Worm (Caenorhabditis elegans): ENCODE results near the gene mul-1.

mul-1 gene

DNA sequence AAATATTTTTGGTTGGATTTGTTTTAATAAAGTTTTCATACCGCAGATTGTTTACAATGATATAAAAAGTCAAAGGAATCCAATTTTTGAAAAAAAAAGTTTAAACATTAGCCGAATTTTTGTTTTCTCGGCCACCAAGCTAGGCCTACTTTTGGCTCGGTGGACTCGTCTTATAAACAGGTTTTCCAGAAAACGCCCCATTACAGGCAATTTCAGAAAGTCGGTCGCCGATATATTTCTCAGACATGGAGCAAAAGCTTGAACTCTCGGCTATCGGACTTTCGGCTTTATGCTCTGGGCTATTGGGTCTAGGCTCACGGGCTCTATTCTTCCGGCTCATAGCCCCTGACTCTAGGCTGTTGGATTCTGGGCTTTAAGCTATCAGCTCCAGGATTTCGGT lies 39.9 kb downstream of the mul-1 start:
- TF ChIP-seq ama-1 (optimal IDR thresholded peaks at IDR 0.05) (peak; percentile 52), fkh-10 (GFP tag; optimal IDR thresholded peaks at IDR 0.05) (no peak), zag-1 (tag; optimal IDR thresholded peaks at IDR 0.05) (no peak), lsy-12 (tag; optimal IDR thresholded peaks at IDR 0.05) (no peak)

DNA sequence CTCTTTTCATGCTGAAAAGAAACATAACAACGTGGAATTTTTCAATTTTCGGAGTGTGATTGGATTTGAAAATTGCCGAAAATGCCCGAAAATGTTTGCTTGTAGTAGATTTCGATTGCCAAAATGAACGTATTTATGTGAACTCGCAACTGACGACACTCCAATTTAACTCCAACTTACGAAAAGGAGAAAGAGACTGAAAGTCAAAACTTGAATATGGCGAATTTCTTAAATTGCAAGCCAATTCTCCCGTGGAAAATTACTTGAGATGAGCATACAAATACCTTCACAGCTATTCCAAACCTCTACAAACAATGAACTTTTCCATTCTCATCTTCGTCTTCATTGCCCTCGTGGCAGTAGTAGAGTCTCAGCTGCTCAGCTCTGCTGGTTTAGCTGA lies 40.4 kb downstream of the mul-1 start:
- TF ChIP-seq nhr-77 (tag; optimal IDR thresholded peaks at IDR 0.05) (no peak), elt-1 (tag; optimal IDR thresholded peaks at IDR 0.05) (no peak), hmg-11 (tag; optimal IDR thresholded peaks at IDR 0.05) (no peak), skn-1 (tag; optimal IDR thresholded peaks at IDR 0.05) (no peak), fos-1 (tag; optimal IDR thresholded peaks at IDR 0.05) (no peak), eor-1 (tag; optimal IDR thresholded peaks at IDR 0.05) (no peak), ztf-4 (tag; optimal IDR thresholded peaks at IDR 0.05) (no peak), mml-1 (tag; optimal IDR thresholded peaks at IDR 0.05) (no peak), daf-12 (tag; optimal IDR thresholded peaks at IDR 0.05) (no peak), ama-1 (optimal IDR thresholded peaks at IDR 0.05) (no peak), ceh-28 (tag; optimal IDR thresholded peaks at IDR 0.05) (no peak)

- TF ChIP-seq ztf-4 (tag; optimal IDR thresholded peaks at IDR 0.05) (no peak), nhr-43 (tag; optimal IDR thresholded peaks at IDR 0.05; ENCODE audit: poor library complexity, severe bottlenecking) (no peak), nhr-11 (tag; optimal IDR thresholded peaks at IDR 0.05) (no peak), ceh-16 (tag; optimal IDR thresholded peaks at IDR 0.05) (no peak), elt-3 (tag; optimal IDR thresholded peaks at IDR 0.05) (no peak), skn-1 (tag; optimal IDR thresholded peaks at IDR 0.05) (no peak)
These were observed 42.1 kb downstream of the mul-1 start, which contains the start of the genes C35B1.9 and C35B1.3 for ce11 chrIV:4080846-4081245. Gene C35B1.9, minus strand, starts transcription at chrIV:4080946. Gene C35B1.3, plus strand, starts transcription at chrIV:4081151.

ce11 chrIV:4079514-4079913 lies 43.5 kb downstream of the mul-1 start, which contains the start of gene C35B1.4:
Gene C35B1.4, plus strand, starts transcription at chrIV:4079814.
- no peak for TF ChIP-seq sea-2 (GFP tag; optimal IDR thresholded peaks at IDR 0.05)
- no peak for TF ChIP-seq nhr-237 (tag; optimal IDR thresholded peaks at IDR 0.05)
- TF ChIP-seq eor-1 (tag; optimal IDR thresholded peaks at IDR 0.05), result no peak
- no peak for TF ChIP-seq R02D3.7 (tag; optimal IDR thresholded peaks at IDR 0.05)
- TF ChIP-seq hmg-11 (tag; optimal IDR thresholded peaks at IDR 0.05), result no peak
- no peak for TF ChIP-seq zag-1 (tag; optimal IDR thresholded peaks at IDR 0.05)
- no peak for TF ChIP-seq unc-62 (GFP tag; optimal IDR thresholded peaks at IDR 0.05)
- no peak for TF ChIP-seq ceh-28 (tag; optimal IDR thresholded peaks at IDR 0.05)
- no peak for TF ChIP-seq ztf-4 (tag; optimal IDR thresholded peaks at IDR 0.05)
- no peak for TF ChIP-seq snpc-4 (tag; optimal IDR thresholded peaks at IDR 0.05)
- no peak for TF ChIP-seq mml-1 (tag; optimal IDR thresholded peaks at IDR 0.05)
- TF ChIP-seq elt-1 (tag; optimal IDR thresholded peaks at IDR 0.05), result no peak

DNA sequence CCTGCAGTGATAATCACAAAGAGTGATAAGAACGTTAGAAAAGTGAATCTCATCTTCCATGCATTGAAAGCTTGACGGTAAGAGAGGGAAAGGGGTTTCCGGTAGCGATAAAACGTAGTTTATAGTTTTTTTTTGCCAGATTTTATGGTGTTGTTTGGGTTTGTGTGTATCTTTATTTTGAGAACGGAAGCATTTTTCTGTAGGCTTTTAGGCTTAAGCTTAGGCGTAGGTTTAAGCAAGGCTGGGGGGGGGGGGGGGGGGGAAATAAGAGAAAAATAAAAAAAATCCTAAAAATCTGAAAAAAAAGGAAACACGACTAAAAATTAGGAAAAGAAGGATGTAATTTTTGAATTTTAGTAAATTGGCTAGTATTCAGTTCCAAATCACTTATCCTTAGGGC lies 44.1 kb downstream of the mul-1 start, which contains the start of gene C35B1.8:
Gene C35B1.8 (minus strand): TSS at position 101 of the 400 bp plus-strand sequence.
- TF ChIP-seq ZK546.5 (tag; optimal IDR thresholded peaks at IDR 0.05) (no peak), nhr-12 (tag; optimal IDR thresholded peaks at IDR 0.05) (no peak), sea-2 (GFP tag; optimal IDR thresholded peaks at IDR 0.05) (no peak), elt-1 (tag; optimal IDR thresholded peaks at IDR 0.05) (no peak), fkh-10 (GFP tag; optimal IDR thresholded peaks at IDR 0.05) (no peak), nhr-77 (tag; optimal IDR thresholded peaks at IDR 0.05) (no peak), mml-1 (tag; optimal IDR thresholded peaks at IDR 0.05) (no peak), eor-1 (tag; optimal IDR thresholded peaks at IDR 0.05) (no peak), zag-1 (tag; optimal IDR thresholded peaks at IDR 0.05) (no peak), daf-12 (tag; optimal IDR thresholded peaks at IDR 0.05) (no peak), aly-2 (tag; optimal IDR thresholded peaks at IDR 0.05) (no peak), egl-5 (tag; optimal IDR thresholded peaks at IDR 0.05) (no peak), mdl-1 (tag; optimal IDR thresholded peaks at IDR 0.05) (no peak), nhr-43 (tag; optimal IDR thresholded peaks at IDR 0.05; ENCODE audit: poor library complexity, severe bottlenecking) (no peak), egl-27 (tag; optimal IDR thresholded peaks at IDR 0.05) (no peak)

ce11 chrIV:4076690-4077295 lies 46.2 kb downstream of the mul-1 start:
- TF ChIP-seq nhr-76 (tag; optimal IDR thresholded peaks at IDR 0.05), result no peak
- no peak for TF ChIP-seq zag-1 (tag; optimal IDR thresholded peaks at IDR 0.05)
- no peak for TF ChIP-seq ceh-9 (tag; optimal IDR thresholded peaks at IDR 0.05)
- no peak for TF ChIP-seq nhr-23 (tag; optimal IDR thresholded peaks at IDR 0.05)
- TF ChIP-seq tbx-2 (tag; optimal IDR thresholded peaks at IDR 0.05), result no peak
- no peak for TF ChIP-seq ceh-28 (tag; optimal IDR thresholded peaks at IDR 0.05)
- TF ChIP-seq R02D3.7 (tag; optimal IDR thresholded peaks at IDR 0.05), result no peak
- TF ChIP-seq egl-5 (tag; optimal IDR thresholded peaks at IDR 0.05), result no peak
- TF ChIP-seq sea-2 (GFP tag; optimal IDR thresholded peaks at IDR 0.05), result no peak
- no peak for TF ChIP-seq nhr-237 (tag; optimal IDR thresholded peaks at IDR 0.05)
- no peak for TF ChIP-seq nhr-67 (tag; optimal IDR thresholded peaks at IDR 0.05)
- no peak for TF ChIP-seq nfya-1 (tag; optimal IDR thresholded peaks at IDR 0.05; ENCODE audit: insufficient read depth)
- no peak for TF ChIP-seq pha-4 (tag; optimal IDR thresholded peaks at IDR 0.05)
- no peak for TF ChIP-seq mml-1 (tag; optimal IDR thresholded peaks at IDR 0.05)
- TF ChIP-seq elt-3 (tag; optimal IDR thresholded peaks at IDR 0.05), result no peak

Data from whole organism, L3 larva.